Comparison of ENCODE assay signal across 4 fruit fly cellular contexts in the genomic region with DNA sequence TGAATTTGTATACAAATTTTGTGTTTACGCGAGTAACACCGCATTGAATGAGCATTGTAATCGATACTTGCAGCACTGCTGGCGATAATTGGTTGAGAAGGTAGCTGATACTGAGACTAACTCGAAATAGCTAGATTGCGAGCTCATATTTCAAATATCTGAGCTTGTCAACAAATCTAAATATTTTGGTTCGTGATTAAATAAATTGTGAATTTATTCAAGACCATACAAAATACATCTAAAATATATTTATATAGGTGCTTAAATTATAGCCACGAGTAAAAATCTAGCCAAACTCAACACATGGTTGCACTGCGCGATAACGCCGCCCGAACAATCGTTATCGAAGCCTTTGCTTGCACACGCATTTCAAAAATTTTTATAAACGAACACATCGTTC.
TF ChIP-seq lines count a peak whose summit lies in the region.

A gene (minus strand): TSS at position 56 of the 400 bp plus-strand sequence.
A gene (plus strand): TSS at position 179 of the 400 bp plus-strand sequence.

TF ChIP-seq in whole organism, adult, 20 proteins besides CTCF, POLR2A, EP300 and RAD21 (continued from another document):
- TF ChIP-seq Mnt (GFP tag; optimal IDR thresholded peaks at IDR 0.05; lab: Kevin White, UChicago) (peak; percentile 71), CG7101 (tag; optimal IDR thresholded peaks at IDR 0.05; lab: Kevin White, UChicago) (peak; percentile 61), CG1620 (GFP tag; optimal IDR thresholded peaks at IDR 0.05; lab: Kevin White, UChicago) (peak; percentile 55)

TF ChIP-seq in whole organism, embryonic, 481 proteins besides CTCF, POLR2A, EP300 and RAD21 (continued from another document and continues in another):
- TF ChIP-seq CG33213 (GFP tag; optimal IDR thresholded peaks at IDR 0.05; lab: Kevin White, UChicago) (peak; percentile 18), CG31441 (GFP tag; IDR thresholded peaks at IDR 0.05; lab: Robert Waterston, UW) (peak; percentile 50; the same call in 1 of the 2 replicates), NfI (GFP tag; optimal IDR thresholded peaks at IDR 0.05; lab: Kevin White, UChicago) (peak; percentile 46), CG1603 (tag; optimal IDR thresholded peaks at IDR 0.05; lab: Kevin White, UChicago) (peak; percentile 29), trem (tag; optimal IDR thresholded peaks at IDR 0.05; lab: Kevin White, UChicago) (peak; percentile 74), hbn (GFP tag; IDR thresholded peaks at IDR 0.05; lab: Robert Waterston, UW; ENCODE audit: partially characterized antibody) (peak; percentile 67; the same call in 1 of the 2 replicates), CG12391 (tag; optimal IDR thresholded peaks at IDR 0.05; lab: Kevin White, UChicago) (peak; percentile 66), Trl (optimal IDR thresholded peaks at IDR 0.05; lab: Kevin White, UChicago) (no peak), Trl (GFP tag; optimal IDR thresholded peaks at IDR 0.05; lab: Kevin White, UChicago) (peak; percentile 3), ato (GFP tag; IDR thresholded peaks at IDR 0.05; lab: Robert Waterston, UW; ENCODE audit: partially characterized antibody) (0 out of 2 replicates have a peak, but pooled peaks have one; percentile 20), bigmax (GFP tag; optimal IDR thresholded peaks at IDR 0.05; lab: Kevin White, UChicago) (no peak), dpn (GFP tag; optimal IDR thresholded peaks at IDR 0.05; lab: Kevin White, UChicago) (peak; percentile 6 to 38), Antp (GFP tag; optimal IDR thresholded peaks at IDR 0.05; lab: Kevin White, UChicago) (no peak), Scr (GFP tag; IDR thresholded peaks at IDR 0.05; lab: Robert Waterston, UW; ENCODE audit: partially characterized antibody) (peak; percentile 78), CG12155 (GFP tag; optimal IDR thresholded peaks at IDR 0.05; lab: Kevin White, UChicago) (peak; percentile 28), HLH4C (GFP tag; IDR thresholded peaks at IDR 0.05; lab: Robert Waterston, UW; ENCODE audit: partially characterized antibody) (peak; percentile 89), vnd (GFP tag; IDR thresholded peaks at IDR 0.05; lab: Robert Waterston, UW; ENCODE audit: partially characterized antibody) (peak; percentile 78), CG10654 (GFP tag; optimal IDR thresholded peaks at IDR 0.05; lab: Kevin White, UChicago) (no peak), CG3847 (GFP tag; IDR thresholded peaks at IDR 0.05; lab: Robert Waterston, UW) (peak; percentile 45; the same call in 1 of the 2 replicates), Hmr (GFP tag; optimal IDR thresholded peaks at IDR 0.05; lab: Kevin White, UChicago) (peak; percentile 37), Side (GFP tag; optimal IDR thresholded peaks at IDR 0.05; lab: Kevin White, UChicago) (no peak), abd-A (tag; optimal IDR thresholded peaks at IDR 0.05; lab: Kevin White, UChicago) (no peak), tna (GFP tag; IDR thresholded peaks at IDR 0.05; lab: Robert Waterston, UW; ENCODE audit: partially characterized antibody) (peak; percentile 52; the same call in 1 of the 2 replicates), CG13894 (tag; optimal IDR thresholded peaks at IDR 0.05; lab: Kevin White, UChicago) (peak; percentile 50), CG13424 (tag; optimal IDR thresholded peaks at IDR 0.05; lab: Kevin White, UChicago) (peak; percentile 66), CG6791 (GFP tag; IDR thresholded peaks at IDR 0.05; lab: Robert Waterston, UW; ENCODE audit: partially characterized antibody) (peak; percentile 66; the same call in 2 of the 3 replicates), gsb (GFP tag; IDR thresholded peaks at IDR 0.05; lab: Robert Waterston, UW) (no peak), pho (GFP tag; optimal IDR thresholded peaks at IDR 0.05; lab: Kevin White, UChicago) (peak; percentile 24), CG10979 (tag; optimal IDR thresholded peaks at IDR 0.05; lab: Kevin White, UChicago) (peak; percentile 5), CG7372 (GFP tag; IDR thresholded peaks at IDR 0.05; lab: Robert Waterston, UW) (no peak), CG4820 (GFP tag; optimal IDR thresholded peaks at IDR 0.05; lab: Kevin White, UChicago) (peak; percentile 20), CG4617 (GFP tag; optimal IDR thresholded peaks at IDR 0.05; lab: Kevin White, UChicago; ENCODE audit: borderline replicate concordance) (peak; percentile 40), Mad (GFP tag; optimal IDR thresholded peaks at IDR 0.05; lab: Kevin White, UChicago) (peak; percentile 1), CG10147 (GFP tag; optimal IDR thresholded peaks at IDR 0.05; lab: Kevin White, UChicago) (peak; percentile 67), Bgb (GFP tag; IDR thresholded peaks at IDR 0.05; lab: Robert Waterston, UW; ENCODE audit: partially characterized antibody) (peak; percentile 53), dmrt11E (tag; optimal IDR thresholded peaks at IDR 0.05; lab: Kevin White, UChicago) (peak; percentile 46), phol (tag; optimal IDR thresholded peaks at IDR 0.05; lab: Kevin White, UChicago) (peak; percentile 64)

TF ChIP-seq in whole organism, prepupa, 60 proteins besides CTCF, POLR2A, EP300 and RAD21 (continued from another document):
- no peak for TF ChIP-seq vri (GFP tag; optimal IDR thresholded peaks at IDR 0.05; lab: Kevin White, UChicago)
- no peak for TF ChIP-seq Hr38 (GFP tag; optimal IDR thresholded peaks at IDR 0.05; lab: Kevin White, UChicago)
- peak; percentile 18 for TF ChIP-seq CG10631 (GFP tag; optimal IDR thresholded peaks at IDR 0.05; lab: Kevin White, UChicago)
- TF ChIP-seq pdm3 (GFP tag; optimal IDR thresholded peaks at IDR 0.05; lab: Kevin White, UChicago), result peak; percentile 1
- TF ChIP-seq fkh (GFP tag; optimal IDR thresholded peaks at IDR 0.05; lab: Kevin White, UChicago), result peak; percentile 66
- TF ChIP-seq ss (GFP tag; optimal IDR thresholded peaks at IDR 0.05; lab: Kevin White, UChicago), result peak in 1 of 2 experiments; percentile 42
- peak; percentile 28 for TF ChIP-seq Smox (GFP tag; optimal IDR thresholded peaks at IDR 0.05; lab: Kevin White, UChicago)
- TF ChIP-seq Hr39 (GFP tag; optimal IDR thresholded peaks at IDR 0.05; lab: Kevin White, UChicago), result peak; percentile 39
- no peak for TF ChIP-seq CG3919 (GFP tag; optimal IDR thresholded peaks at IDR 0.05; lab: Kevin White, UChicago)
- no peak for TF ChIP-seq net (GFP tag; optimal IDR thresholded peaks at IDR 0.05; lab: Kevin White, UChicago)
- peak; percentile 30 for TF ChIP-seq achi (GFP tag; optimal IDR thresholded peaks at IDR 0.05; lab: Kevin White, UChicago)
- no peak for TF ChIP-seq spab (GFP tag; optimal IDR thresholded peaks at IDR 0.05; lab: Kevin White, UChicago)
- TF ChIP-seq Gug (GFP tag; IDR thresholded peaks at IDR 0.05; lab: Robert Waterston, UW), result no peak
- TF ChIP-seq Ets96B (tag; optimal IDR thresholded peaks at IDR 0.05; lab: Kevin White, UChicago), result peak; percentile 10
- peak; percentile 45 for TF ChIP-seq OdsH (GFP tag; optimal IDR thresholded peaks at IDR 0.05; lab: Kevin White, UChicago)
- peak; percentile 34 for TF ChIP-seq cyc (GFP tag; optimal IDR thresholded peaks at IDR 0.05; lab: Kevin White, UChicago)
- peak; percentile 34 for TF ChIP-seq Met (GFP tag; optimal IDR thresholded peaks at IDR 0.05; lab: Kevin White, UChicago)
- TF ChIP-seq Sox14 (GFP tag; optimal IDR thresholded peaks at IDR 0.05; lab: Kevin White, UChicago), result peak; percentile 47
- TF ChIP-seq acj6 (GFP tag; optimal IDR thresholded peaks at IDR 0.05; lab: Kevin White, UChicago), result peak; percentile 1

TF ChIP-seq in whole organism, wandering third instar larva, 38 proteins besides CTCF, POLR2A, EP300 and RAD21 (continued from another document):
- no peak for TF ChIP-seq lola (GFP tag; optimal IDR thresholded peaks at IDR 0.05; lab: Kevin White, UChicago)
- no peak for TF ChIP-seq Vsx2 (GFP tag; optimal IDR thresholded peaks at IDR 0.05; lab: Kevin White, UChicago; ENCODE audit: partially characterized antibody)
- TF ChIP-seq CG32264 (GFP tag; optimal IDR thresholded peaks at IDR 0.05; lab: Kevin White, UChicago), result no peak
- peak; percentile 16 for TF ChIP-seq br (GFP tag; optimal IDR thresholded peaks at IDR 0.05; lab: Kevin White, UChicago)
- TF ChIP-seq brk (GFP tag; optimal IDR thresholded peaks at IDR 0.05; lab: Kevin White, UChicago), result no peak
- no peak for TF ChIP-seq Rel (GFP tag; optimal IDR thresholded peaks at IDR 0.05; lab: Kevin White, UChicago)
- TF ChIP-seq Rel (tag; optimal IDR thresholded peaks at IDR 0.05; lab: Kevin White, UChicago), result peak; percentile 37
- TF ChIP-seq OdsH (GFP tag; optimal IDR thresholded peaks at IDR 0.05; lab: Kevin White, UChicago), result peak; percentile 23
- TF ChIP-seq Myc (optimal IDR thresholded peaks at IDR 0.05; lab: Kevin White, UChicago), result peak; percentile 96
- no peak for TF ChIP-seq dl (GFP tag; optimal IDR thresholded peaks at IDR 0.05; lab: Kevin White, UChicago; ENCODE audit: insufficient read depth in 1 of 2, partially characterized antibody in 2 of 2)
- TF ChIP-seq tai (GFP tag; optimal IDR thresholded peaks at IDR 0.05; lab: Kevin White, UChicago), result no peak
- no peak for TF ChIP-seq Hr78 (GFP tag; optimal IDR thresholded peaks at IDR 0.05; lab: Kevin White, UChicago)
- TF ChIP-seq usp (GFP tag; optimal IDR thresholded peaks at IDR 0.05; lab: Kevin White, UChicago), result no peak
- peak; percentile 17 for TF ChIP-seq dmrt93B (GFP tag; optimal IDR thresholded peaks at IDR 0.05; lab: Kevin White, UChicago)
- TF ChIP-seq sv (GFP tag; optimal IDR thresholded peaks at IDR 0.05; lab: Kevin White, UChicago), result peak; percentile 36
- TF ChIP-seq Abd-B (GFP tag; optimal IDR thresholded peaks at IDR 0.05; lab: Kevin White, UChicago), result no peak
- no peak for TF ChIP-seq Mio (GFP tag; optimal IDR thresholded peaks at IDR 0.05; lab: Kevin White, UChicago)
